Fruit fly (Drosophila melanogaster): ENCODE results near the gene CG34116.

Gene CG34116

DNA sequence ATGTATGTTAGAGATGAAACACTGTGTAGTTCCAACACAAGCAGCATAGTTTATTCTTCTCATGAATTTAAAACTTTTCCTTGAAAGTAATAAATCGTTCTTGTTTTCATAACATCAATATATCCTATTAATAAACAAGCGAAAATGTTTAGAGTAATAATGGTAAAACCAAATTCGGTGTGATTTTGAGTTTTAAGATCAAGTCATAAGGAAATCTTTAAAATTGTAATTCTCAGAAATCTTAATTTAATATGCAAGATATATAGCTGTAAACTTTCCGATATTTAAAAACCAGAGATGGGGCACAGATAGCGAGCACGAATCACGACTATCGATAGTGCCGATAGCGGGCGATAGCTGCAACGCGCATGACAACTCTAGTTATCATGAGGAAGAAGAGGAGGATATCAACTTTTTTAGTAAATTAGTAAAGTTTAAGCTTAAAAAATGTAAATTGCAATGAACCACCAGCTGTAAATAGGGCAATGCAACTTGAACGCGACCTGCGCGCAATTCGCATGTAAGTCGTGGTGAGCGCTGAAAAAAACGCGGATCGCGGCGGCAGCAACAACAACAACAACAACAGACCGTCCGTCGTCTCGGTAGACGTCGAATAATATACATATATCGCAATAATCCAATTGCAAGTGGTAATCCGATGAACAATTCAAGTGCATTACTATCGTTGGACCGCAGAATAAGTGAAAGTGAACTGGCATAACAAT, 12.1 kb upstream of the CG34116 start, which contains the start of the genes Fibp and Deaf1:
Gene Fibp, minus strand, starts transcription at position 161 of the 725 bp plus-strand sequence.
Gene Deaf1, plus strand, starts transcription at position 368 of the 725 bp plus-strand sequence.
- TF ChIP-seq Hr78 (GFP tag; optimal IDR thresholded peaks at IDR 0.05) (no peak), N (GFP tag; optimal IDR thresholded peaks at IDR 0.05) (no peak), woc (GFP tag; optimal IDR thresholded peaks at IDR 0.05) (peak; percentile 90), Hr83 (GFP tag; optimal IDR thresholded peaks at IDR 0.05; ENCODE audit: poor library complexity, severe bottlenecking) (peak; percentile 67), dmrt93B (GFP tag; optimal IDR thresholded peaks at IDR 0.05) (no peak), Dif (GFP tag; optimal IDR thresholded peaks at IDR 0.05; ENCODE audit: partially characterized antibody) (no peak), psq (GFP tag; optimal IDR thresholded peaks at IDR 0.05) (peak; percentile 69), br (GFP tag; optimal IDR thresholded peaks at IDR 0.05) (peak; percentile 81), Abd-B (GFP tag; optimal IDR thresholded peaks at IDR 0.05) (no peak), Sp1 (GFP tag; optimal IDR thresholded peaks at IDR 0.05) (peak; percentile 78), tai (GFP tag; optimal IDR thresholded peaks at IDR 0.05) (no peak), fru (GFP tag; optimal IDR thresholded peaks at IDR 0.05) (peak; percentile 82), jim (GFP tag; optimal IDR thresholded peaks at IDR 0.05) (no peak), dl (GFP tag; optimal IDR thresholded peaks at IDR 0.05; ENCODE audit: insufficient read depth in 1 of 2, partially characterized antibody in 2 of 2) (no peak), CG32264 (GFP tag; optimal IDR thresholded peaks at IDR 0.05) (peak; percentile 33), pan (optimal IDR thresholded peaks at IDR 0.05) (no peak), HLH106 (tag; optimal IDR thresholded peaks at IDR 0.05) (peak; percentile 82), sage (GFP tag; optimal IDR thresholded peaks at IDR 0.05) (no peak), Rel (GFP tag; optimal IDR thresholded peaks at IDR 0.05) (no peak), Rel (tag; optimal IDR thresholded peaks at IDR 0.05) (no peak), Vsx2 (GFP tag; optimal IDR thresholded peaks at IDR 0.05; ENCODE audit: partially characterized antibody) (no peak), lola (GFP tag; optimal IDR thresholded peaks at IDR 0.05) (no peak), GATAd (GFP tag; optimal IDR thresholded peaks at IDR 0.05) (peak; percentile 82), Mio (GFP tag; optimal IDR thresholded peaks at IDR 0.05) (peak; percentile 8), Hnf4 (GFP tag; optimal IDR thresholded peaks at IDR 0.05) (peak; percentile 85), CG9705 (GFP tag; optimal IDR thresholded peaks at IDR 0.05) (peak; percentile 59), CrebA (GFP tag; optimal IDR thresholded peaks at IDR 0.05; ENCODE audit: borderline replicate concordance) (no peak), Dfd (GFP tag; optimal IDR thresholded peaks at IDR 0.05) (no peak), dsf (GFP tag; optimal IDR thresholded peaks at IDR 0.05; ENCODE audit: borderline replicate concordance) (peak; percentile 50), OdsH (GFP tag; optimal IDR thresholded peaks at IDR 0.05) (peak; percentile 78), foxo (GFP tag; optimal IDR thresholded peaks at IDR 0.05) (peak in 1 of 2 experiments; percentile 84), h (GFP tag; optimal IDR thresholded peaks at IDR 0.05) (peak; percentile 83), Myc (optimal IDR thresholded peaks at IDR 0.05) (no peak), rgr (GFP tag; optimal IDR thresholded peaks at IDR 0.05) (peak; percentile 79), sv (GFP tag; optimal IDR thresholded peaks at IDR 0.05) (peak; percentile 74), Jra (GFP tag; optimal IDR thresholded peaks at IDR 0.05) (peak; percentile 88), ey (GFP tag; optimal IDR thresholded peaks at IDR 0.05) (peak; percentile 76), brk (GFP tag; optimal IDR thresholded peaks at IDR 0.05) (no peak), usp (GFP tag; optimal IDR thresholded peaks at IDR 0.05) (no peak)

DNA sequence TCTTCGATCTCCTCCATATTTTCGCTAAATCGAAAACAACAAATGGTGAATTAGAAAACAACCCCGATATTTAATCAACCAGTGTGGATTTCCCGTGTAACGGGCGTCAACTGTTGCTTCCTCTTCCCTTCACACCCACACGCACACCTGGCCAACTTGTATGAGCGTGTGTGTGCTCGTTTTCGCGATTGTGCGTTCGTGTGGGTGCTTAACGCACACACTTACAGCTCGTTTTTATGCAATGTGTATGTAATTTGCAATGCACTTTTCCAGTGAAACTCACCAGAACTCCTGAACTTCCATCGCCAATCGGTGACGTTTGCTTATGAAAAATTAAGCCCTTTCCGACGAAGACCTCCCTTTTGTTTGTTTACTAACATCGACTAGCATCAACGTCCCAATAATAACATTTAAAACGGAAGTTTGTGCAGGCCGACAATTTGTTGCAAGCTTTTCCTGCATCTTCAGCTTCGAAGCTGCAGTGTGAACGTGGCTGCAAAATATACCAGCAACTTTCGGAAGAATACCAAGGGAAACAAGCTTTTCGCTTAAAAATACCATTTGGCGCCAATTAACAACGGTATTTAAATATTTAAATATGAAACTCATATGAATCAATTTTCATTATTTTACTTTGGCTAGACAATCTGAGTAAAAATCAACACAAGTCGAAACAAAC, 9.8 kb upstream of the CG34116 start, which contains the start of gene cyc:
Gene cyc, minus strand, starts transcription at position 467 of the 679 bp plus-strand sequence.
- TF ChIP-seq N (GFP tag; optimal IDR thresholded peaks at IDR 0.05): peak; percentile 39
- TF ChIP-seq Myc (optimal IDR thresholded peaks at IDR 0.05): no peak
- TF ChIP-seq Jra (GFP tag; optimal IDR thresholded peaks at IDR 0.05): no peak
- TF ChIP-seq Hr83 (GFP tag; optimal IDR thresholded peaks at IDR 0.05; ENCODE audit: poor library complexity, severe bottlenecking): no peak
- TF ChIP-seq CG9705 (GFP tag; optimal IDR thresholded peaks at IDR 0.05): no peak
- TF ChIP-seq OdsH (GFP tag; optimal IDR thresholded peaks at IDR 0.05): peak; percentile 8
- no peak for TF ChIP-seq brk (GFP tag; optimal IDR thresholded peaks at IDR 0.05)
- TF ChIP-seq psq (GFP tag; optimal IDR thresholded peaks at IDR 0.05): peak; percentile 10
- peak; percentile 15 for TF ChIP-seq ey (GFP tag; optimal IDR thresholded peaks at IDR 0.05)
- TF ChIP-seq Abd-B (GFP tag; optimal IDR thresholded peaks at IDR 0.05): no peak
- no peak for TF ChIP-seq Rel (GFP tag; optimal IDR thresholded peaks at IDR 0.05)
- TF ChIP-seq Rel (tag; optimal IDR thresholded peaks at IDR 0.05): peak; percentile 42
- TF ChIP-seq Sp1 (GFP tag; optimal IDR thresholded peaks at IDR 0.05): peak; percentile 39
